Worm (Caenorhabditis elegans) whole organism, mixed stage, embryonic: Measurements from ENCODE around the gene T24B8.3.

Experiments used
- bed-3 ChIP-seq: fragments of 200-800 bp; sonication (Bioruptor generic); optimal IDR thresholded peaks from 3 replicates; lab custom pipeline; 2018; ENCODE audit warnings: mild to moderate bottlenecking, missing genetic modification characterization, moderate library complexity, missing compliant biosample characterization
- blmp-1 ChIP-seq: fragments of 150-350 bp; optimal IDR thresholded peaks from 2 replicates; lab custom pipeline; 2014; ENCODE audit warnings: missing biosample characterization, missing genetic modification characterization
- ceh-39 ChIP-seq: fragments of 150-350 bp; optimal IDR thresholded peaks from 2 replicates; lab custom pipeline; 2014; ENCODE audit warnings: missing biosample characterization, missing genetic modification characterization
- ceh-43 ChIP-seq: fragments of 200-800 bp; sonication (Bioruptor generic); optimal IDR thresholded peaks from 2 replicates; lab custom pipeline; 2018; ENCODE audit warnings: mild to moderate bottlenecking, missing genetic modification characterization, moderate library complexity, missing compliant biosample characterization
- ceh-83 ChIP-seq: fragments of 200-800 bp; sonication (Bioruptor generic); optimal IDR thresholded peaks from 2 replicates; lab custom pipeline; 2018; ENCODE audit warnings: mild to moderate bottlenecking, missing genetic modification characterization, missing compliant biosample characterization
- ces-1 ChIP-seq: fragments of 150-350 bp; optimal IDR thresholded peaks from 2 replicates; lab custom pipeline; 2014; ENCODE audit warnings: missing biosample characterization, missing genetic modification reagents, missing genetic modification characterization
- cnd-1 ChIP-seq: fragments of 200-800 bp; sonication (Bioruptor generic); optimal IDR thresholded peaks from 2 replicates; lab custom pipeline; 2018; ENCODE audit warnings: mild to moderate bottlenecking, missing genetic modification characterization, missing compliant biosample characterization
- drap-1 ChIP-seq: fragments of 200-800 bp; sonication (Bioruptor generic); optimal IDR thresholded peaks from 3 replicates; lab custom pipeline; 2018; ENCODE audit warnings: mild to moderate bottlenecking, missing genetic modification characterization, missing compliant biosample characterization
- elt-1 ChIP-seq: sonication (generic microtip); optimal IDR thresholded peaks from 2 replicates; lab custom pipeline; 2017; ENCODE audit warnings: missing genetic modification characterization, mild to moderate bottlenecking, missing compliant biosample characterization, antibody characterized with exemption, moderate library complexity, borderline replicate concordance; ENCODE audit not compliant: insufficient read depth
- elt-3 ChIP-seq: fragments of 150-350 bp; optimal IDR thresholded peaks from 2 replicates; lab custom pipeline; 2014; ENCODE audit warnings: missing biosample characterization, missing genetic modification characterization
- flh-1 ChIP-seq: fragments of 200-800 bp; sonication (Bioruptor generic); optimal IDR thresholded peaks from 2 replicates; lab custom pipeline; 2018; ENCODE audit warnings: mild to moderate bottlenecking, missing genetic modification characterization, moderate library complexity, missing compliant biosample characterization
- lin-13 ChIP-seq: fragments of 150-350 bp; optimal IDR thresholded peaks from 2 replicates; lab custom pipeline; 2014; ENCODE audit warnings: missing biosample characterization, missing genetic modification characterization
- lsy-2 ChIP-seq: fragments of 150-350 bp; optimal IDR thresholded peaks from 2 replicates; lab custom pipeline; 2014; ENCODE audit warnings: missing biosample characterization, missing genetic modification characterization
- mep-1 ChIP-seq: fragments of 150-350 bp; optimal IDR thresholded peaks from 2 replicates; lab custom pipeline; 2017; ENCODE audit warnings: missing biosample characterization, missing genetic modification reagents, missing genetic modification characterization, inconsistent platforms
- mls-2 ChIP-seq: sonication (generic microtip); optimal IDR thresholded peaks from 2 replicates; lab custom pipeline; 2016; ENCODE audit warnings: mild to moderate bottlenecking, missing genetic modification characterization, moderate library complexity, missing compliant biosample characterization
- nhr-12 ChIP-seq: fragments of 150-350 bp; optimal IDR thresholded peaks from 2 replicates; lab custom pipeline; 2014; ENCODE audit warnings: missing biosample characterization, missing genetic modification characterization
- nhr-2 ChIP-seq: fragments of 150-350 bp; optimal IDR thresholded peaks from 2 replicates; lab custom pipeline; 2014; ENCODE audit warnings: missing biosample characterization, missing genetic modification characterization
- nhr-237 ChIP-seq: fragments of 150-350 bp; optimal IDR thresholded peaks from 2 replicates; lab custom pipeline; 2014; ENCODE audit warnings: missing biosample characterization, missing genetic modification characterization
- nhr-76 ChIP-seq: sonication (generic microtip); optimal IDR thresholded peaks from 2 replicates; lab custom pipeline; 2017; ENCODE audit warnings: missing biosample characterization, missing genetic modification characterization
- pha-4 ChIP-seq: fragments of 150-350 bp; optimal IDR thresholded peaks from 2 replicates; lab custom pipeline; 2018; ENCODE audit warnings: missing biosample characterization, missing genetic modification reagents, missing genetic modification characterization
- snpc-4 ChIP-seq: fragments of 150-350 bp; optimal IDR thresholded peaks from 2 replicates; lab custom pipeline; 2014; ENCODE audit warnings: missing biosample characterization, missing genetic modification characterization
- sptf-1 ChIP-seq: sonication (generic microtip); optimal IDR thresholded peaks from 2 replicates; lab custom pipeline; 2017; ENCODE audit warnings: mild to moderate bottlenecking, missing genetic modification characterization, moderate library complexity, missing compliant biosample characterization
- tbx-8 ChIP-seq: fragments of 200-800 bp; sonication (Bioruptor generic); optimal IDR thresholded peaks from 2 replicates; lab custom pipeline; 2018; ENCODE audit warnings: mild to moderate bottlenecking, missing genetic modification characterization, moderate library complexity, missing compliant biosample characterization
- unc-120 ChIP-seq: sonication (generic microtip); optimal IDR thresholded peaks from 2 replicates; lab custom pipeline; 2017; ENCODE audit warnings: missing genetic modification characterization, missing compliant biosample characterization; ENCODE audit not compliant: poor library complexity, severe bottlenecking
- unc-39 ChIP-seq: fragments of 150-350 bp; optimal IDR thresholded peaks from 2 replicates; lab custom pipeline; 2014; ENCODE audit warnings: missing biosample characterization, missing genetic modification characterization
- zip-8 ChIP-seq: fragments of 150-350 bp; optimal IDR thresholded peaks from 2 replicates; lab custom pipeline; 2014; ENCODE audit warnings: missing biosample characterization, missing genetic modification characterization

T24B8.3 gene

ce11 chrII:9061099-9061498 is at the start of gene T24B8.3:
Gene T24B8.3, minus strand, starts transcription at chrII:9061137.
- TF ChIP-seq elt-1 (tag; lab: Kevin White, UChicago) (peak; percentile 3), lsy-2 (tag; lab: Kevin White, UChicago) (peak; percentile 13), unc-39 (no peak)

ce11 chrII:9108905-9109551 is 48.1 kb upstream of the T24B8.3 start, which contains the start of gene T24H10.4:
Gene T24H10.4, plus strand, starts transcription at chrII:9109534.
- TF ChIP-seq nhr-12 (tag; lab: Kevin White, UChicago) (no peak), ces-1 (GFP tag; lab: Kevin White, UChicago) (peak; percentile 19)

ce11 chrII:9108443-9108842 is 47.5 kb upstream of the T24B8.3 start, which contains the start of gene dnj-23:
Gene dnj-23, minus strand, starts transcription at chrII:9108600.
- TF ChIP-seq ceh-39 (tag; lab: Kevin White, UChicago): no peak
- no peak for TF ChIP-seq pha-4
- TF ChIP-seq ces-1 (GFP tag; lab: Kevin White, UChicago): peak; percentile 6
- TF ChIP-seq lsy-2 (tag; lab: Kevin White, UChicago): no peak

- peak; percentile 76 for TF ChIP-seq ces-1 (GFP tag; lab: Kevin White, UChicago)
- no peak for TF ChIP-seq mls-2 (tag; lab: Kevin White, UChicago)
Measured at ce11 chrII:9107095-9107769, 46.3 kb upstream of the T24B8.3 start, which contains the start of gene dyrb-1. Gene dyrb-1, minus strand, starts transcription at chrII:9107145.

DNA sequence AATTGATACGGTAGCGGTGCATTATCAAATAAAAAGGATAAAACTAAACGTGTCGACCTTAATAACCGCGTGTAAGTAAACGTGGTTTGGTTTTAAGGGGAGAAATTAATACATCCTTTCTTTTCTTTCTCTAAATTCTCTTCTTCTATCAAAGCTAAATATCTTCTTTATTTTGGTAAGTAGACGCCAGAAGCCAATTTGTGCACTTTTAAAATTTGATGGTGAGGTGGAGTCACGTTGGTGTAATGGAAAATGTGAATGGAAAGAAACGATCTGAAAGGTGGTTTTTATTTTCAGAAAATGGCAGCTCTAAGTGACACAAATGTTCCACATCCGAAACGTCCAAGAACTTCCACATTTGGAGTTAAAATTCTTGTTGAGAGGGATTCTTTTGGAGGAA is 39.9 kb upstream of the T24B8.3 start, which contains the start of gene T24H10.5:
T24H10.5 (plus strand) TSS at position 301 of the 400 bp plus-strand sequence.
- TF ChIP-seq lin-13 (tag; lab: Kevin White, UChicago) (no peak), ceh-43 (GFP tag; lab: Kevin White, UChicago) (no peak), nhr-12 (tag; lab: Kevin White, UChicago) (no peak), nhr-2 (tag; lab: Kevin White, UChicago) (no peak), snpc-4 (tag; lab: Kevin White, UChicago) (no peak), sptf-1 (no peak), zip-8 (no peak)

DNA sequence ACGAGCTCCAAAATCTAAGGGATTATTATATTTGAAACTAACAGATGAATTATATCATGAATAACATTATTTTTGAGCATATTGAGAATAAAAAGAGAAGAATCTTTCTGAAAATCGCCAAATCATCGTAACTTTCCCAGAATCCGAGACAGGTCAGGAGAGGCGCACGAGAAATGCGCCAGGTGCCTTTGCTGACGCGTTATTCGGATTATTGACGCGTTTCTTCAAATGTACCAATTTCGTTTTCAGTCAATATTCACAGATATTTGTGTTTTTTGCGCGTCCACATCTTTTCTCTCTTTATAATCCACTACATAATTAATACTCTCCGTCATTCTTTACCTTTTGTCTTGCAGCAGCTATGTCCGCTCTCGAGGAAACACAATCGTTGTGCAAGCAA is 38.1 kb upstream of the T24B8.3 start, which contains the start of gene T24H10.1:
T24H10.1 (plus strand) TSS at position 355 of the 400 bp plus-strand sequence.
- peak; percentile 30 for TF ChIP-seq cnd-1 (tag; lab: Kevin White, UChicago)
- TF ChIP-seq bed-3 (GFP tag; lab: Kevin White, UChicago): no peak
- TF ChIP-seq nhr-12 (tag; lab: Kevin White, UChicago): no peak
- TF ChIP-seq mep-1 (tag; lab: Kevin White, UChicago): peak; percentile 38
- TF ChIP-seq pha-4: peak; percentile 61
- TF ChIP-seq lsy-2 (tag; lab: Kevin White, UChicago): peak; percentile 27
- peak; percentile 6 for TF ChIP-seq unc-120
- peak; percentile 77 for TF ChIP-seq lin-13 (tag; lab: Kevin White, UChicago)
- peak; percentile 11 for TF ChIP-seq ces-1 (GFP tag; lab: Kevin White, UChicago)
- no peak for TF ChIP-seq elt-3 (tag; lab: Kevin White, UChicago)

- TF ChIP-seq nhr-237 (no peak), flh-1 (GFP tag; lab: Kevin White, UChicago) (no peak), ceh-43 (GFP tag; lab: Kevin White, UChicago) (no peak), tbx-8 (no peak), blmp-1 (tag; lab: Kevin White, UChicago) (no peak)
Measured at ce11 chrII:9098505-9098904, 37.6 kb upstream of the T24B8.3 start, which contains the start of gene clh-5. Gene clh-5, minus strand, starts transcription at chrII:9098605.

ce11 chrII:9097302-9097701 is 36.4 kb upstream of the T24B8.3 start:
- TF ChIP-seq snpc-4 (tag; lab: Kevin White, UChicago): no peak
- no peak for TF ChIP-seq drap-1 (GFP tag; lab: Kevin White, UChicago)
- TF ChIP-seq cnd-1 (tag; lab: Kevin White, UChicago): no peak
- no peak for TF ChIP-seq unc-120
- no peak for TF ChIP-seq pha-4
- TF ChIP-seq ceh-83 (GFP tag; lab: Kevin White, UChicago): no peak
- TF ChIP-seq nhr-76 (tag; lab: Kevin White, UChicago): no peak
